Worm (Caenorhabditis elegans): ENCODE results near the gene grd-5.

The grd-5 gene

DNA sequence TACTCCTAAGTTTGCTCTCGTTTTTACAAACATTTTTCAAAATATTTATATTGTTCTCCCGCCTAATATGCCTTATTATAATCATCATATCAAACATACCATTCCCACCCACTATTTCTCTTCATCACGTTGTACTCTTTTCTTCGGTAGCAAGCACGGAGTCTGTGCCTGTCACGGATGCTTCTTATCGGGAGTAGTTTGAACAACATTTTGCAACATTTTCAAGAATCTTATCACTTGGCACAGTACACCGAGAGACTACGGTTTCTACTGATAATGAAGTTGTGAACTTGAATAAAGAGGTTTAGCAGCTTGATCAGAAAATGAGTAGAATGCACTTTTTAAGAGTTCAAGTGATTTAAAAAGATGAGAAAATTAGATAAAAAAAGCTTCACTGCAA, 29.4 kb downstream of the grd-5 start:
- TF ChIP-seq lin-13 (tag; optimal IDR thresholded peaks at IDR 0.05) (no peak), zip-8 (tag; optimal IDR thresholded peaks at IDR 0.05) (no peak), ztf-11 (tag; optimal IDR thresholded peaks at IDR 0.05) (no peak)

DNA sequence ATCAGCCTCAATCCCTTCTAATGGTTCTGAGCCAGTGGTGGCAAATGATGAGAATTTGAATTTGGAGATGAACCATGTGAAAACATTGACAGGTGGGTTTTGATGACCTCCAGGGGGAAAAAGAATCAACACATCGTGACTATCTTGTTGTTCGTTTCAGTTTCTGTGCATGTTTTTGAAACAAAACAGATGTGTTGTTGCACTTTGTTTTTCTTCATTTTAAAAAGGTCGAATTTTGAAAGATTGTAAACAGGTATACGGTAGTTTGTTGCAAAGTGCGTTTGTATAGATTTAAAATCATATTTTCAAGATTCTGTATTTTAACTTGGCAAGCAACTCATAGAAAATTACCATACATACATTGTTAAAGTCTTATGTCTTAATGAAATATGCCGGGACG, 31.5 kb downstream of the grd-5 start:
- TF ChIP-seq ztf-11 (tag; optimal IDR thresholded peaks at IDR 0.05) (no peak), ceh-43 (GFP tag; optimal IDR thresholded peaks at IDR 0.05) (no peak)

DNA sequence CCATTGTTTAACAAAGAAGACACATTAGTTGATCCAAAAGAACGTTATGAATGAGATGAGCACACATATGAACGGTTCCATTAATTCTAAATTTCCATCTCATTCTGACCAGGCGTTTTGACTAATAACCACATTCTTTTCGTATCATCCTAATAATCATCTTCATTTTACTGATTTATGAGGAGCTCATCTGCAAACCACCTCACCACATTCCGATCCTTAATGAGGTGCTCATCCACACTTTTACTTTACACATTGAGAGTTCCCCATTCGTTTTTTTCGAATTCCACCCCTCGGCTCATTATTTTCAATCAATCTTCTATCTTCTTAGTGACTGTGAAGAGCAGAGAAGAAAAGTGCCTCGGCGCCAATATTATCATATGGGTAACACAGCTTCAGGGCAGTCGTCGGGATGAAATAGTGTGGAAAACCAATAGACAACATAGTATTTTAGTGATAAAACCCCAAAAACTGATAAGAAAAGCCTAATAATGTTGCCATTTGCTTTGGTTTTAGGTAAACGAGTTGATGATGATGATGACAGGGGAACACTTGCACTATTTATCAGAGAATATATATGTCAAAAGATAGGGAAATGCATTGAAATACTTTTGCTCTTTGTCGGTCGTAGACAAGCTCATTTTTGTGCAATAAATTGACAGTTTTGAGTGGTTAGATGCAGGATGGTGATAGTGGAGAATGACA, 32.3 kb downstream of the grd-5 start:
- TF ChIP-seq elt-3 (tag; optimal IDR thresholded peaks at IDR 0.05) (no peak), unc-62 (GFP tag; optimal IDR thresholded peaks at IDR 0.05) (no peak), nhr-237 (tag; optimal IDR thresholded peaks at IDR 0.05) (no peak), ceh-39 (tag; optimal IDR thresholded peaks at IDR 0.05) (no peak), ceh-83 (GFP tag; optimal IDR thresholded peaks at IDR 0.05) (no peak), unc-39 (tag; optimal IDR thresholded peaks at IDR 0.05) (no peak), cnd-1 (tag; optimal IDR thresholded peaks at IDR 0.05) (no peak), hlh-1 (tag; optimal IDR thresholded peaks at IDR 0.05) (no peak), mls-2 (tag; optimal IDR thresholded peaks at IDR 0.05) (no peak), zip-8 (tag; optimal IDR thresholded peaks at IDR 0.05) (no peak), blmp-1 (tag; optimal IDR thresholded peaks at IDR 0.05) (no peak)

DNA sequence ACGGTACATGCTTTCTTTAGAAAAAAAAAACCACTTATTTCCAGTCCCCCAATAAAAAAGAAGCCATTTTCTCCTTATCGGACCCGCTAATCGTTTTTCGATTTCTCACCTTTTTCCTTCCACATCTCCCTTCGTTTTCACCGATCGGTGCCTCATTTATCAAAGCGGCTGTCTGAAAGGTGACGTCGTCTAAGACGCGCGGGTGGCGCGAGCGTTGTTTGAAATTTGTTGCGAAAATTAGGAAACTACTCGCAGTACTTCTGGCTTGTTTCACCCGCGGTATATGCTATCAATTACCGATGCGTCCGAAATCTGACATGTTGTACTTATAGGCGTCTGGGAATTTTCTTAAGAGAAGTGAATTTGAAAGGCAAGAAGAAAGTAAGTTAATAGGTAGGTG, 33.3 kb downstream of the grd-5 start:
- TF ChIP-seq mep-1 (tag; optimal IDR thresholded peaks at IDR 0.05) (no peak), zip-8 (tag; optimal IDR thresholded peaks at IDR 0.05) (no peak), blmp-1 (tag; optimal IDR thresholded peaks at IDR 0.05) (no peak), lsy-2 (tag; optimal IDR thresholded peaks at IDR 0.05) (no peak), pha-4 (tag; optimal IDR thresholded peaks at IDR 0.05) (no peak), nhr-76 (tag; optimal IDR thresholded peaks at IDR 0.05) (no peak), nhr-237 (tag; optimal IDR thresholded peaks at IDR 0.05) (no peak), ham-2 (GFP tag; optimal IDR thresholded peaks at IDR 0.05) (no peak), ztf-11 (tag; optimal IDR thresholded peaks at IDR 0.05) (no peak), drap-1 (GFP tag; optimal IDR thresholded peaks at IDR 0.05) (no peak), ceh-43 (GFP tag; optimal IDR thresholded peaks at IDR 0.05) (no peak), mls-2 (tag; optimal IDR thresholded peaks at IDR 0.05) (no peak), lin-32 (GFP tag; optimal IDR thresholded peaks at IDR 0.05) (no peak), nhr-12 (tag; optimal IDR thresholded peaks at IDR 0.05) (no peak), lin-13 (tag; optimal IDR thresholded peaks at IDR 0.05) (no peak), tbx-8 (GFP tag; optimal IDR thresholded peaks at IDR 0.05) (no peak), sptf-1 (tag; optimal IDR thresholded peaks at IDR 0.05) (no peak)

DNA sequence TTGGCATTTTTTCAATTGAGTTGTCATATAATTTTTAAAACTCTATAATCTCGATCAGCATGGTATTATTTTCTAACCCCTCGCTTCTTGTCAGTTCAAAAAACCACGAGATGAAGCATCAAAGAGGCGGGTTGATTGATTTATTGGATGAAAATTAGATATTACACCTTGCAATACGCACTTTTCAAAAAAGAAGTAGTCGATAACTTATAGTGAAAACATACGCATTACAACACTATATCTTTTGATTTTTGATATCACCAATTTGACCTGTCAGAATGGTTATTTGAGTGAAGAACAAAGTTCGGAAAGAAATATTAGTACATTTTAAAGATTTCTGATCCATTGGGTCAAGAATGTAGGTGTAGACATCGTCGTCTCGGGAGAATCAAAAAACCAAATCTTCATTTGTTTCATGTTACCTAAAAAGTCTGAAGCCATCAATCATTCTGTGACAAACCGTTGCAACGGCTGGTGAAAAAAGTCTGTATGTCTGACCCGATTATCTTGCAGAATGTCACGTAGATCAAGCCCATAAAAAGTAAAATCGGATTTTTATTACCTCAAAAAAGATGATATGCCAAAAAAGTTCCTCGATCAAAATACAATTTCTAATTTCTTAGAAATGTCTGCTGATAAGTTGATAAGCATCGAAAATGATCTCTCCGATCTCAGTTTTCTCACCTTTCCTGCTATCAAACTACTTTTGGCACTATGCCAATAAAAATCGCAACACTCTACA, 34.4 kb downstream of the grd-5 start:
- TF ChIP-seq unc-120 (tag; optimal IDR thresholded peaks at IDR 0.05; ENCODE audit: poor library complexity, severe bottlenecking) (no peak), unc-62 (GFP tag; optimal IDR thresholded peaks at IDR 0.05) (peak; percentile 41)

DNA sequence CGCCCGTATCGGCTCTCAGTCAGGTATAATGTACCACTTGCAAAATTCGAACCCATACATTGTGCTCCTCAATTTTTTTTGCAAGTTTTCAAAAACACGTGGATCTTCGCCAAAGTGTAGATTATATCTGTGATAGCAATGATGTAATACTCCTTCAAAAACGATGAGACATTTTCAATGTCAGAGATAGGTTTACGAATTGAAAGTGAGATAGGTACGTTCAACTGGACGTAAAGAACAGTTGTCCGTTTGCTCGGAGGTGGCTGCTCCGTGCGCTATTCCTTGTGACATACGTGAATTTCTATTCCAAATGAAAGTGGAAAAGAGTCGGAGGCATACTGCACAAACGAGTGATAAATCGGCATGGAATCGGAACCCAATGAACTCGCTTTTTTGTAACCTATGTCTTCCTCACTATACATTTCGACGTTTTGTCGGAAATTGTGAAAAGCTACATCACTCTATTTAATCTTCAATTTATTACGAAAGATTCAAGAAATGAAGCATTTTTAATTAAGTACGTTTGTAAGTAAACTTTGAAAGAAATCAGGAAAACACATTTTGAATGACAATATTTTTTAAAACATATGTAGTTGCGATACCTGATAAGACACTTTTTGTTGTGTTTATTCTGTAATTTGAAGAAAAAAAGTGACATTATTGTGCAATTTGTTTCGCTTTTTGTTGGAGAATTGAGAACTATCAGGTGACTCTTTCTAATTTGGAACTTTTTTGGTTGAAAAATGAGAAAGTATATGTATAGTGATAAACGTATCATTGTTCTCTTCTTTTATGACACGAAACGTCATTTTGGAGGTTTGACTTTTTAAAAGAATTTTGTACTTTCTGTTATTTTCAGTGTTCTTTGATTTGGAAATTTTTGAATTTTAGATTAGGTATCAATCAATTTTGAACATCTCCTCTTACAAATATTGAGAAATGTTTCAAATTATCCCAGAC, 35.9 kb downstream of the grd-5 start:
- TF ChIP-seq unc-62 (GFP tag; optimal IDR thresholded peaks at IDR 0.05) (peak; percentile 62), sptf-1 (tag; optimal IDR thresholded peaks at IDR 0.05) (no peak), ceh-39 (tag; optimal IDR thresholded peaks at IDR 0.05) (no peak), nhr-28 (tag; optimal IDR thresholded peaks at IDR 0.05) (no peak), flh-1 (GFP tag; optimal IDR thresholded peaks at IDR 0.05) (no peak), ztf-11 (tag; optimal IDR thresholded peaks at IDR 0.05) (no peak), elt-1 (tag; optimal IDR thresholded peaks at IDR 0.05; ENCODE audit: borderline replicate concordance, insufficient read depth) (no peak), lin-32 (GFP tag; optimal IDR thresholded peaks at IDR 0.05) (no peak), hlh-1 (tag; optimal IDR thresholded peaks at IDR 0.05) (peak; percentile 85), mep-1 (tag; optimal IDR thresholded peaks at IDR 0.05) (no peak), zip-8 (tag; optimal IDR thresholded peaks at IDR 0.05) (no peak), drap-1 (GFP tag; optimal IDR thresholded peaks at IDR 0.05) (no peak), elt-3 (tag; optimal IDR thresholded peaks at IDR 0.05) (no peak), nhr-12 (tag; optimal IDR thresholded peaks at IDR 0.05) (no peak), sem-2 (GFP tag; optimal IDR thresholded peaks at IDR 0.05) (no peak), unc-120 (tag; optimal IDR thresholded peaks at IDR 0.05; ENCODE audit: poor library complexity, severe bottlenecking) (peak; percentile 15), cnd-1 (tag; optimal IDR thresholded peaks at IDR 0.05) (no peak)

Measured in whole organism, mixed stage, embryonic.